Worm (Caenorhabditis elegans) whole organism, L4 larva: ENCODE measurements around the gene Y62E10A.19.
A peak's percentile ranks its signal among the peaks of the same experiment; 100 is the strongest.

Experiments
- D1046.2 ChIP-seq: fragments of 200-800 bp; sonication (Bioruptor generic); IDR thresholded peaks from 2 replicates; pipeline ENCODE4 v1.3.6; 2022; ENCODE audit warnings: missing genetic modification characterization, missing compliant biosample characterization
- F10B5.3 ChIP-seq: sonication (generic microtip); optimal IDR thresholded peaks from 2 replicates; lab custom pipeline; 2016; ENCODE audit warnings: mild to moderate bottlenecking, missing genetic modification characterization, missing compliant biosample characterization
- F37D6.2 ChIP-seq: sonication (generic microtip); optimal IDR thresholded peaks from 2 replicates; lab custom pipeline; 2016; ENCODE audit warnings: mild to moderate bottlenecking, missing genetic modification characterization, missing compliant biosample characterization
- F44E2.7 ChIP-seq: fragments of 200-800 bp; sonication (Bioruptor generic); IDR thresholded peaks from 2 replicates; pipeline ENCODE4 v2.1.2; 2022; ENCODE audit warnings: missing genetic modification characterization, missing compliant biosample characterization
- T26A8.4 ChIP-seq: fragments of 200-800 bp; sonication (Bioruptor generic); IDR thresholded peaks from 2 replicates; pipeline ENCODE4 v1.3.6; 2022; ENCODE audit warnings: missing genetic modification characterization, missing compliant biosample characterization
- Y105C5A.15 ChIP-seq: fragments of 200-800 bp; sonication (Bioruptor generic); IDR thresholded peaks from 2 replicates; pipeline ENCODE4 v1.3.6; 2022; ENCODE audit warnings: missing genetic modification characterization, missing compliant biosample characterization
- ZK546.5 ChIP-seq, 2 experiments: sonication (generic microtip); optimal IDR thresholded peaks; 2 replicates each; lab custom pipeline; 2017; ENCODE audit warnings: missing biosample characterization in 2 of 2, missing genetic modification characterization in 2 of 2
- aly-2 ChIP-seq: sonication (generic microtip); optimal IDR thresholded peaks from 2 replicates; lab custom pipeline; 2018; ENCODE audit warnings: missing biosample characterization, missing genetic modification characterization
- ceh-28 ChIP-seq: fragments of 150-350 bp; optimal IDR thresholded peaks from 2 replicates; lab custom pipeline; 2014; ENCODE audit warnings: missing biosample characterization, missing genetic modification reagents, missing genetic modification characterization
- ceh-32 ChIP-seq: sonication (generic microtip); optimal IDR thresholded peaks from 2 replicates; lab custom pipeline; 2016; ENCODE audit warnings: mild to moderate bottlenecking, missing genetic modification characterization, missing compliant biosample characterization; ENCODE audit not compliant: poor library complexity
- ceh-82 ChIP-seq: sonication (generic microtip); optimal IDR thresholded peaks from 2 replicates; lab custom pipeline; 2017; ENCODE audit warnings: missing biosample characterization, missing genetic modification characterization
- ctbp-1 ChIP-seq: fragments of 200-800 bp; sonication (Bioruptor generic); IDR thresholded peaks from 2 replicates; pipeline ENCODE4 v1.3.6; 2022; ENCODE audit warnings: missing genetic modification reagents, missing genetic modification characterization, missing compliant biosample characterization
- daf-16 ChIP-seq, 3 experiments: sonication (generic microtip); optimal IDR thresholded peaks; 2 replicates each; lab custom pipeline; 2016 to 2017; ENCODE audit warnings: missing genetic modification characterization in 3 of 3, missing genetic modification reagents in 3 of 3, mild to moderate bottlenecking in 2 of 3, missing compliant biosample characterization in 2 of 3, missing biosample characterization in 1 of 3, moderate library complexity in 1 of 3
- daf-8 ChIP-seq: fragments of 200-800 bp; sonication (Bioruptor generic); IDR thresholded peaks from 2 replicates; pipeline ENCODE4 v1.3.6; 2022; ENCODE audit warnings: missing genetic modification characterization, missing compliant biosample characterization
- dmd-9 ChIP-seq: fragments of 200-800 bp; sonication (Bioruptor generic); IDR thresholded peaks from 2 replicates; pipeline ENCODE4 v1.3.6; 2022; ENCODE audit warnings: missing genetic modification reagents, missing genetic modification characterization, missing compliant biosample characterization
- fkh-10 ChIP-seq: fragments of 150-350 bp; optimal IDR thresholded peaks from 2 replicates; lab custom pipeline; 2014; ENCODE audit warnings: missing biosample characterization, missing genetic modification reagents, missing genetic modification characterization
- fos-1 ChIP-seq: fragments of 150-350 bp; optimal IDR thresholded peaks from 2 replicates; lab custom pipeline; 2014; ENCODE audit warnings: missing biosample characterization, missing genetic modification characterization
- gei-8 ChIP-seq: fragments of 200-800 bp; sonication (Bioruptor generic); optimal IDR thresholded peaks from 2 replicates; lab custom pipeline; 2018; ENCODE audit warnings: mild to moderate bottlenecking, missing genetic modification characterization, missing compliant biosample characterization
- hif-1 ChIP-seq, 2 experiments: sonication (generic microtip); optimal IDR thresholded peaks; 2 replicates each; lab custom pipeline; 2016 to 2017; ENCODE audit warnings: missing compliant biosample characterization in 2 of 2, missing genetic modification characterization in 2 of 2, missing genetic modification reagents in 2 of 2, missing genotype in 2 of 2, mild to moderate bottlenecking in 1 of 2
- hlh-30 ChIP-seq: sonication (generic microtip); optimal IDR thresholded peaks from 2 replicates; lab custom pipeline; 2017; ENCODE audit warnings: antibody characterized with exemption, mild to moderate bottlenecking, missing genetic modification characterization, missing compliant biosample characterization; ENCODE audit not compliant: insufficient read depth
- lim-7 ChIP-seq: fragments of 200-800 bp; sonication (Bioruptor generic); IDR thresholded peaks from 2 replicates; pipeline ENCODE4 v1.3.6; 2022; ENCODE audit warnings: missing genetic modification characterization, missing compliant biosample characterization
- lin-13 ChIP-seq: fragments of 150-350 bp; optimal IDR thresholded peaks from 2 replicates; lab custom pipeline; 2014; ENCODE audit warnings: missing biosample characterization, missing genetic modification reagents, missing genetic modification characterization
- lin-15B ChIP-seq: fragments of 150-350 bp; sonication (generic microtip); optimal IDR thresholded peaks from 3 replicates; lab custom pipeline; 2014; ENCODE audit warnings: missing biosample characterization, missing genetic modification characterization
- lin-29 ChIP-seq: fragments of 200-800 bp; sonication (Bioruptor generic); IDR thresholded peaks from 2 replicates; pipeline ENCODE4 v1.3.6; 2022; ENCODE audit warnings: missing genetic modification reagents, missing genetic modification characterization, missing compliant biosample characterization
- lin-38 ChIP-seq: fragments of 200-800 bp; sonication (Bioruptor generic); IDR thresholded peaks from 2 replicates; pipeline ENCODE4 v1.3.6; 2022; ENCODE audit warnings: missing genetic modification reagents, missing genetic modification characterization, missing compliant biosample characterization
- lir-3 ChIP-seq: sonication (generic microtip); optimal IDR thresholded peaks from 2 replicates; lab custom pipeline; 2016; ENCODE audit warnings: mild to moderate bottlenecking, missing genetic modification characterization, missing compliant biosample characterization
- madf-9 ChIP-seq: fragments of 200-800 bp; sonication (Bioruptor generic); conservative IDR thresholded peaks from 2 replicates; pipeline ENCODE4 v1.3.6; 2022; ENCODE audit warnings: missing genetic modification reagents, missing genetic modification characterization, missing compliant biosample characterization
- mdl-1 ChIP-seq, 2 experiments: fragments of 150-350 bp in 1 of 2; sonication (generic microtip) in 1 of 2; optimal IDR thresholded peaks; 2 replicates each; lab custom pipeline; 2014 to 2017; ENCODE audit warnings: missing biosample characterization in 2 of 2, missing genetic modification characterization in 2 of 2
- mdt-29 ChIP-seq: fragments of 200-800 bp; sonication (Bioruptor generic); IDR thresholded peaks from 2 replicates; pipeline ENCODE4 v1.3.6; 2022; ENCODE audit warnings: missing genetic modification reagents, missing genetic modification characterization, missing compliant biosample characterization
- mxl-2 ChIP-seq: fragments of 200-800 bp; sonication (Bioruptor generic); conservative IDR thresholded peaks from 2 replicates; pipeline ENCODE4 v1.3.6; 2022; ENCODE audit warnings: missing genetic modification reagents, missing genetic modification characterization, missing compliant biosample characterization
- nhr-10 ChIP-seq: fragments of 150-350 bp; optimal IDR thresholded peaks from 2 replicates; lab custom pipeline; 2014; ENCODE audit warnings: missing biosample characterization, missing genetic modification characterization
- nhr-102 ChIP-seq: sonication (generic microtip); optimal IDR thresholded peaks from 2 replicates; lab custom pipeline; 2016; ENCODE audit warnings: mild to moderate bottlenecking, missing genetic modification characterization, moderate library complexity, missing compliant biosample characterization
- nhr-11 ChIP-seq: fragments of 150-350 bp; optimal IDR thresholded peaks from 2 replicates; lab custom pipeline; 2014; ENCODE audit warnings: missing biosample characterization, missing genetic modification characterization
- nhr-237 ChIP-seq: sonication (generic microtip); optimal IDR thresholded peaks from 2 replicates; lab custom pipeline; 2017; ENCODE audit warnings: missing biosample characterization, missing genetic modification characterization
- nhr-41 ChIP-seq: fragments of 200-800 bp; sonication (Bioruptor generic); IDR thresholded peaks from 2 replicates; pipeline ENCODE4 v1.3.6; 2022; ENCODE audit warnings: missing genetic modification reagents, missing genetic modification characterization, missing compliant biosample characterization
- nhr-42 ChIP-seq: fragments of 200-800 bp; sonication (Bioruptor generic); IDR thresholded peaks from 2 replicates; pipeline ENCODE4 v1.3.6; 2022; ENCODE audit warnings: missing genetic modification characterization, missing compliant biosample characterization
- nhr-76 ChIP-seq: fragments of 150-350 bp; optimal IDR thresholded peaks from 2 replicates; lab custom pipeline; 2014; ENCODE audit warnings: missing biosample characterization, missing genetic modification characterization
- pha-4 ChIP-seq, 2 experiments: fragments of 150-350 bp in 1 of 2; fragments of 200-800 bp in 1 of 2; sonication (Bioruptor generic) in 1 of 2; IDR thresholded peaks in 1 of 2; optimal IDR thresholded peaks in 1 of 2; 2 replicates each; pipeline versions ENCODE4 v1.3.6 to Lab custom; 2014 to 2022; ENCODE audit warnings: missing genetic modification characterization in 2 of 2, missing genetic modification reagents in 2 of 2, missing biosample characterization in 1 of 2, missing compliant biosample characterization in 1 of 2
- saeg-2 ChIP-seq: fragments of 200-800 bp; sonication (Bioruptor generic); IDR thresholded peaks from 2 replicates; pipeline ENCODE4 v1.3.6; 2022; ENCODE audit warnings: missing genetic modification reagents, missing genetic modification characterization, missing compliant biosample characterization
- sdz-12 ChIP-seq: fragments of 200-800 bp; sonication (Bioruptor generic); optimal IDR thresholded peaks from 2 replicates; lab custom pipeline; 2018; ENCODE audit warnings: mild to moderate bottlenecking, missing genetic modification characterization, missing compliant biosample characterization
- set-16 ChIP-seq: fragments of 200-800 bp; sonication (Bioruptor generic); IDR thresholded peaks from 2 replicates; pipeline ENCODE4 v1.3.6; 2022; ENCODE audit warnings: missing genetic modification reagents, missing genetic modification characterization, missing compliant biosample characterization
- skn-1 ChIP-seq: fragments of 150-350 bp; optimal IDR thresholded peaks from 2 replicates; lab custom pipeline; 2014; ENCODE audit warnings: missing biosample characterization, missing genetic modification characterization
- snpc-1.2 ChIP-seq: fragments of 200-800 bp; sonication (Bioruptor generic); IDR thresholded peaks from 2 replicates; pipeline ENCODE4 v1.3.6; 2022; ENCODE audit warnings: missing genetic modification reagents, missing genetic modification characterization, missing compliant biosample characterization
- spr-3 ChIP-seq: fragments of 200-800 bp; sonication (Bioruptor generic); optimal IDR thresholded peaks from 2 replicates; lab custom pipeline; 2018; ENCODE audit warnings: mild to moderate bottlenecking, missing genetic modification characterization, missing compliant biosample characterization
- tag-97 ChIP-seq: fragments of 200-800 bp; sonication (Bioruptor generic); IDR thresholded peaks from 2 replicates; pipeline ENCODE4 v1.3.6; 2022; ENCODE audit warnings: missing genetic modification characterization, missing compliant biosample characterization
- unc-39 ChIP-seq: sonication (generic microtip); optimal IDR thresholded peaks from 2 replicates; lab custom pipeline; 2017; ENCODE audit warnings: missing biosample characterization, missing genetic modification characterization
- unc-62 ChIP-seq, 3 experiments: fragments of 150-350 bp in 1 of 3; sonication (generic microtip); optimal IDR thresholded peaks in 2 of 3; peaks in 1 of 3; 1 replicate in 1 of 3; 2 replicates in 2 of 3; lab custom pipeline; 2014 to 2017; ENCODE audit warnings: missing biosample characterization in 3 of 3, missing genetic modification characterization in 3 of 3, missing genetic modification reagents in 3 of 3, missing genotype in 1 of 3
- zag-1 ChIP-seq: fragments of 150-350 bp; optimal IDR thresholded peaks from 2 replicates; lab custom pipeline; 2014; ENCODE audit warnings: missing biosample characterization, missing genetic modification characterization
- zfp-2 ChIP-seq: sonication (generic microtip); optimal IDR thresholded peaks from 2 replicates; lab custom pipeline; 2016; ENCODE audit warnings: mild to moderate bottlenecking, missing genetic modification characterization, missing compliant biosample characterization
- zip-2 ChIP-seq: fragments of 150-350 bp; optimal IDR thresholded peaks from 2 replicates; lab custom pipeline; 2014; ENCODE audit warnings: missing biosample characterization, missing genetic modification characterization
- ztf-11 ChIP-seq: fragments of 150-350 bp; optimal IDR thresholded peaks from 2 replicates; lab custom pipeline; 2014; ENCODE audit warnings: missing biosample characterization, missing genetic modification characterization

Y62E10A.19 gene

DNA sequence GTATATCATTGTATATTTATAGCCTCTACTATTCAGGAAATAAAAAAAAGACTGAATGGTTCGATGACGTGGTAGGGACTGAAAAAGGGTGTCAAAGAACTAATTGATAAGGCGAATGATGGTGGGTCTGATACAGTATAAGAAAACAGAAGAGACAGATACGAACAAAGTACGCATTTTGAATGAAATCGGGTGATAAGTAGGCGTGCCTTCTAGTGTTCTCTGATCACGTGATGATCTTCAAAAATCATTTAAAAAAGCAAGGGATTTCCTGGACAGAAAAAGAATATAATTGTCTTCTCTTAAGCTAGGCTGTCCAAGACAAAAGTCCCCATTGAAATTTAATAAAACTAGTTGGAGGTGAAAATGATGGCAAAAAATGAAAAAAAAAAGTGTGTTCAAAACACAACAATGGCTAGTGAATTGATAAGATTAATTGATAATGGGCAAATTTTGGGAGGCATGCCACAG lies 14.8 kb downstream of the Y62E10A.19 start (continued):
- TF ChIP-seq mxl-2 = no peak
- no peak for TF ChIP-seq lim-7 (GFP tag; lab: Robert Waterston, UW)
- TF ChIP-seq nhr-237 (tag; lab: Kevin White, UChicago) = no peak
- TF ChIP-seq pha-4 (GFP tag; IDR thresholded peaks at IDR 0.05; lab: Robert Waterston, UW) = no peak; the same call in 1 of the 2 replicates
- TF ChIP-seq pha-4 (tag; optimal IDR thresholded peaks at IDR 0.05; lab: Kevin White, UChicago) = no peak
- TF ChIP-seq nhr-41 (GFP tag; lab: Robert Waterston, UW) = no peak
- TF ChIP-seq saeg-2 (GFP tag; lab: Robert Waterston, UW) = no peak
- peak; percentile 87 for TF ChIP-seq nhr-10 (tag; lab: Kevin White, UChicago)
- TF ChIP-seq madf-9 (GFP tag; lab: Robert Waterston, UW) = no peak
- peak; percentile 75 for TF ChIP-seq hlh-30
- peak in 1 of 2 experiments; percentile 55 for TF ChIP-seq daf-16 (GFP tag; optimal IDR thresholded peaks at IDR 0.05; lab: Kevin White, UChicago)
- TF ChIP-seq daf-16 (tag; optimal IDR thresholded peaks at IDR 0.05; lab: Kevin White, UChicago) = peak; percentile 70
- TF ChIP-seq nhr-102 (tag; lab: Kevin White, UChicago) = peak; percentile 45
- TF ChIP-seq lin-15B = no peak
- peak in 1 of 2 experiments; percentile 75 for TF ChIP-seq mdl-1 (tag; optimal IDR thresholded peaks at IDR 0.05; lab: Kevin White, UChicago)
- TF ChIP-seq zag-1 (tag; lab: Kevin White, UChicago) = no peak
- no peak for TF ChIP-seq nhr-76 (tag; lab: Kevin White, UChicago)
- TF ChIP-seq fkh-10 = no peak
- TF ChIP-seq ceh-32 = no peak
- TF ChIP-seq nhr-11 (tag; lab: Kevin White, UChicago) = no peak
- TF ChIP-seq ztf-11 (tag; lab: Kevin White, UChicago) = no peak
- no peak for TF ChIP-seq unc-39 (tag; lab: Kevin White, UChicago)
- no peak for TF ChIP-seq lir-3 (tag; lab: Kevin White, UChicago)
- no peak for TF ChIP-seq zip-2
- no peak for TF ChIP-seq dmd-9 (GFP tag; lab: Robert Waterston, UW)
- TF ChIP-seq aly-2 = no peak
- TF ChIP-seq gei-8 = peak; percentile 46
- TF ChIP-seq ctbp-1 (GFP tag; lab: Robert Waterston, UW) = no peak
- TF ChIP-seq tag-97 = no peak
- TF ChIP-seq spr-3 = no peak
- TF ChIP-seq ZK546.5 (tag; optimal IDR thresholded peaks at IDR 0.05; lab: Kevin White, UChicago) = no peak
- no peak for TF ChIP-seq D1046.2 (GFP tag; lab: Robert Waterston, UW)
- no peak for TF ChIP-seq set-16 (GFP tag; lab: Robert Waterston, UW)
- TF ChIP-seq F44E2.7 (GFP tag; lab: Robert Waterston, UW) = no peak
- no peak for TF ChIP-seq T26A8.4 (GFP tag; lab: Robert Waterston, UW)
- no peak for TF ChIP-seq skn-1 (tag; lab: Kevin White, UChicago)
- TF ChIP-seq mdt-29 (GFP tag; lab: Robert Waterston, UW) = peak; percentile 61
- no peak for TF ChIP-seq fos-1 (tag; lab: Kevin White, UChicago)
- no peak for TF ChIP-seq F37D6.2 (tag; lab: Kevin White, UChicago)
- TF ChIP-seq lin-38 (GFP tag; lab: Robert Waterston, UW) = no peak
- TF ChIP-seq lin-29 = no peak
- TF ChIP-seq F10B5.3 (tag; lab: Kevin White, UChicago) = no peak
- no peak for TF ChIP-seq zfp-2
- TF ChIP-seq unc-62 (GFP tag; optimal IDR thresholded peaks at IDR 0.05 in 1 of 2; lab: Kevin White, UChicago) = peak in 1 of 2 experiments; percentile 83
- no peak for TF ChIP-seq unc-62 (tag; optimal IDR thresholded peaks at IDR 0.05; lab: Kevin White, UChicago)
- no peak for TF ChIP-seq snpc-1.2 (GFP tag; lab: Robert Waterston, UW)
- no peak for TF ChIP-seq daf-8
- no peak for TF ChIP-seq Y105C5A.15 (GFP tag; lab: Robert Waterston, UW)
- no peak for TF ChIP-seq ceh-82 (tag; lab: Kevin White, UChicago)
- TF ChIP-seq sdz-12 (GFP tag; lab: Kevin White, UChicago) = no peak
- no peak for TF ChIP-seq nhr-42 (GFP tag; lab: Robert Waterston, UW)
- peak in 1 of 2 experiments; percentile 62 for TF ChIP-seq hif-1 (tag; optimal IDR thresholded peaks at IDR 0.05; lab: Kevin White, UChicago)
- TF ChIP-seq ceh-28 (tag; lab: Kevin White, UChicago) = no peak
- TF ChIP-seq lin-13 = peak; percentile 23
